Worm (Caenorhabditis elegans) whole organism, L4/young adult: ENCODE data around the gene C16D9.3.

Source experiments
- W03F9.2 ChIP-seq: fragments of 150-350 bp; optimal IDR thresholded peaks from 2 replicates; lab custom pipeline; 2014; ENCODE audit warnings: missing biosample characterization, missing genetic modification characterization
- dao-5 ChIP-seq: sonication (generic microtip); optimal IDR thresholded peaks from 2 replicates; lab custom pipeline; 2016; ENCODE audit warnings: missing genotype, missing genetic modification characterization, moderate library complexity, missing compliant biosample characterization
- him-1 ChIP-seq: sonication (generic microtip); optimal IDR thresholded peaks from 2 replicates; lab custom pipeline; 2016; ENCODE audit warnings: missing genotype, missing genetic modification reagents, missing genetic modification characterization, missing compliant biosample characterization

Gene C16D9.3

DNA sequence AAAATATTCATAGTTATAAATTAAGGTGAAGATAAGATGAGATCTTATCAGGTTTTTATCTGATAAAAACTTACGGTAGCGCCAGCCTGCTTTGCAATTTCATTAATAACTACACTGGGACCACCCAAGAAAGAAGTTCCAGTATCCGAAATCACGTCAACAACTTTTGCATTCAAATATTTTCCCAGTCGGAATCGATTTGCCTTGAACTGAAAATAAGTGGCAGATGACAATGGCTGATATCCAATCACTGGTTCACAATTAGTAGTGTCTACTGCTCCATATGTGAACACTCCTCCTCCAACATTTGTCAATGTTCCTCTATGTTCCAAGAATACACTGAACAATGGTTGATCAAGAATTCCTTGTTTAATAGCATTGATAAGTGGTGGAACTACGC is 26.4 kb upstream of the C16D9.3 start, which contains the start of gene F21F8.5:
TSS of gene F21F8.5 (minus strand) at position 101 of the 400 bp plus-strand sequence.
- TF ChIP-seq him-1 (tag; lab: Kevin White, UChicago) = no peak
- TF ChIP-seq dao-5 (tag; lab: Kevin White, UChicago) = no peak
- no peak for TF ChIP-seq W03F9.2 (tag; lab: Kevin White, UChicago)

DNA sequence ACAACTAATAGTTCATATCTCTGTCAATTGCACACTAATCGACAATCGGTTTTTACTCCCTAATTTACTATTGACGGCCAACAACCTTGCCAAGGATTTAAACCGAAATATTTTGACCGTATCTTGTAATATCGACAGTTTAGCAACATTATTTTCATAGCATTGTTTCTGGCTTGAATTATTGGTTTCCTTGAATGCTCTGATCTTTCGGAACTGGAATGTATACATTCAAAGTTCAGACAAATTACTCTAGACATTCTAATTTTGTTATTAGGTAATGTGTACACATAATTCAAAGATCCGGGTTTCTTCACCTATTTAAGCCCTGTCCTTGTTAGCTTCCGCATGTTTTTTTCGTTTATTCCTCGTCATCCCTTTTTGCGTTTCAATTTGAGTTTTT is 24.1 kb upstream of the C16D9.3 start, which contains the start of gene C16D9.9:
TSS of gene C16D9.9 (plus strand) at position 301 of the 400 bp plus-strand sequence.
- TF ChIP-seq dao-5 (tag; lab: Kevin White, UChicago) = no peak
- TF ChIP-seq W03F9.2 (tag; lab: Kevin White, UChicago) = no peak

DNA sequence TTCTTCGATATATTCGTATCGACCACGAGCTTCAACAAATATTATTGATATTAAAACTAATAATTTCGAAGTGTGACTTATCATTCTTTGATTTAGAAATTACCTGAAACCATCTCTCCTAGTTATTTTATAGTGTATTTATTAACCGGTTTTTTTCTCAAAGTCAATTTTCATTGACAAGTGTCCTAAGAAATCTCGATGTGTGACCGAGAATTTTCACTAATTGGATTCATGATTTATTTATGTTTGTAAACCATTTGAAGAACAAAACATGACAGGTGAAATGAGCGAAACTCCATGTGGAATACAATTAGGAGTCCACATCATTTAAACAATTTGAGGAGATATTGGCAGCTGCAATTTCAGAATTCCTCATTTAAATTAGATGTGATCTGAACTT is 23.6 kb upstream of the C16D9.3 start, which contains the start of gene C16D9.8:
TSS of gene C16D9.8 (minus strand) at position 101 of the 400 bp plus-strand sequence.
- TF ChIP-seq W03F9.2 (tag; lab: Kevin White, UChicago) (no peak), dao-5 (tag; lab: Kevin White, UChicago) (no peak), him-1 (tag; lab: Kevin White, UChicago) (no peak)

DNA sequence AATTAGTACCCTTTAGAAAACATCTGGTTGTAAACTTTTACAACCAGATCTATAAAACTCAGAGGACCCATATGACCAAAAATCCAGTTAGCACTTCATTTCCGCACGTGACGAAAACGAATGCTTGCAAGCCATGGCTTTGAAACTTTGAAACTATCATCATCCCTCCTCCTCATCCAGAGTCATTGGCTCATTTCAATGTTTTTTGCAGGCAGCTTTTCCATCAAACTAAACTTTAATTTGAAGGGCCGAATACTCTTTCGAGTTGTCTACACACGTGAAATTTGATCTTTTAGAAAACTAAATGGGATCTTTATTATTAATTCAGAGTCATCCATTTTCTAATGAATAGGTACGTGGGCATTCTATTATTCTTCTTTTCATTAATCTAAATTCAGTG is 22.4 kb upstream of the C16D9.3 start:
- TF ChIP-seq W03F9.2 (tag; lab: Kevin White, UChicago) = no peak
- TF ChIP-seq dao-5 (tag; lab: Kevin White, UChicago) = no peak
- no peak for TF ChIP-seq him-1 (tag; lab: Kevin White, UChicago)

DNA sequence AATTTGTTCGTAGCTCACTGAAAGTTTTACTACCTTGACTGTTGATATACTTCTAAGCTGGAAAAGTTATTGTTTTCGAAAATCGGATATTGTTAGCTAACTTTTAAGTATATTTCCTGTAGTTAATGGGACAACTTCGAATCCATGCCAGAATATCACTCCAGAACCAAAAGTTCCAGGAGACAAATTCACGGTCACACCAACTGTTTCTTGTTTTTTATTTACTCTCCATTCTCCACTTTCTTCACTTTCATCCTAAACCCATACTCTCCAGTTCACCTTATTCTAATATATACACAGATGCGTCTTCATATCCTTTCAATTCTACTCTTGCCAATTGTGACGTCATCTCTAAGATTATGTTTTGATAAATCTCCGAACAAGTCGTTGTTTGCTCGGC is 19.2 kb upstream of the C16D9.3 start, which contains the start of gene C16D9.1:
TSS of gene C16D9.1 (plus strand) at position 301 of the 400 bp plus-strand sequence.
- TF ChIP-seq W03F9.2 (tag; lab: Kevin White, UChicago) (no peak), dao-5 (tag; lab: Kevin White, UChicago) (no peak), him-1 (tag; lab: Kevin White, UChicago) (no peak)

DNA sequence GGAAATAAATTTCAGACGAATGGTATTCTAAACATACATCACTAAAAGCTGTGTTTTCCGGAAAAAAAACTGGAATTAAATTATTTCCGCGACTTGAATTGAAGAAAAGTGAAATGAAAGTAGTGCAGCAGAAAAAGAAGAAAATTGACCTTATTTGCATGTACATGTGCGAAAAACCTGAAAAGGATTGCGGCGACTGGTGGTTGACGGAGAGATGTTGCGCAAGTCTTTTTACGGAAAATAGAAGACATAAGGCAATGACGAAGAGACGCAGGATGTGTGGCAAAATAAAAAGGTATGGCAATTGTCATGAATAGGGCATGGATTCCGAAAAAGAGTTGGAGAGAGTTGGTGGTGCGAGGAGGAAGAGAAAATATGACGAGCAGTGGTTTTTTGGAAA is 15.1 kb upstream of the C16D9.3 start:
- no peak for TF ChIP-seq W03F9.2 (tag; lab: Kevin White, UChicago)
- TF ChIP-seq dao-5 (tag; lab: Kevin White, UChicago) = no peak
- TF ChIP-seq him-1 (tag; lab: Kevin White, UChicago) = no peak

DNA sequence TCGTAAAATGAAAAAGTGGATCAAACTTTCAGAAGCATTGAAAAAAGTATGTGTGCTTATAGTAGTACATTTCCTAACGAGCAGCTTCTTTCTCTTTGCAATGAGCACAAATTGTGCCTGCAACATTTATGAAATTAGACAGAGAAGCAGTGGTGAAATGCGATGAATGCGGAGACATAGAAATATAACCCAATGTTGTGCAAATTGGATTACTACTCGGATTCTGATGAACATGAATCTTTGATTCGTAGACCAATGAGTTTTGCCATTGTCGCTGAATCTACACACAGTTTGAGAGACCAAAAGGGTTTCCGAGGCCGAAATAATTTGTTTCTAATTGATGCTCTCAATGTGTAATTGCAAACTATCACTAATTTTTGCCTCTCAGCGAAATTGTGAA is 14.1 kb upstream of the C16D9.3 start:
- TF ChIP-seq him-1 (tag; lab: Kevin White, UChicago) (no peak), dao-5 (tag; lab: Kevin White, UChicago) (no peak), W03F9.2 (tag; lab: Kevin White, UChicago) (no peak)

DNA sequence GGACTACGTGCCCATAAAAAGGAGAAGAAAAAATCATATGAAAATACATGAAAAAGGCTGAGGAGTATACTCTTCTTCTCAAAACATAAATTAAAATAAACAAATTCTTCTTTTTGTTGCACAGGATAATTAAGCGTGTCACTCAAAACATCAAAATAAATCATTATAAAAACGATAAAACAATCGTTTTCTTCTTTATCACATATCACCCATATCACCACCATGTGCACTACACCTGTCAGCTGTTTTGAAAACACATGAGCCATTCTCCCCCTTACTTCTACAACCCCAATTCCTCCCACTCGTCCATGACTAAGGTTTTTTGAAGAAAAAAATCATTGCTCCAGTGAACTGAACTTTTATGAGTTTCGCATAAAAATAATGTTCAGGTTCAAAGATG is 12.7 kb upstream of the C16D9.3 start:
- no peak for TF ChIP-seq W03F9.2 (tag; lab: Kevin White, UChicago)
- TF ChIP-seq dao-5 (tag; lab: Kevin White, UChicago) = no peak
- TF ChIP-seq him-1 (tag; lab: Kevin White, UChicago) = no peak

DNA sequence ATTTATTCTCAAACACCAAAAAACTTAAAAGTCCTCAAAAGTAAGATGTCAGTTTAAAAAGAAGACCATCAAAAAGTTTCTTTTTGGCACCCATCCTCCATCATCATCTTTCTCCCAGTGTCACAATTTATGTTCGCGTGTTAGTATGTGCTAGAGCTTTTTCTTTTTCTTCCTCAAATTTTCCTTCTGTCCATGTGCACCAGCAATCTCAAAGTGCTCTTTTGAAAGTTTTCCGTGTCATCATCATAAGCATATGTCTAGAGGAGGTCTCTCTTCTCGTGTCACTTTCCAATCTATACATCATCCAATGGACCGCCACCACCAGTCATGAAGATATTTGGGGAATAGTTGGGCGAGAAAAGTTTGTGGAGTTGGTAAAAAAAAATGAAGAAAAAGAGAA is 11.2 kb upstream of the C16D9.3 start:
- TF ChIP-seq W03F9.2 (tag; lab: Kevin White, UChicago) (no peak), him-1 (tag; lab: Kevin White, UChicago) (no peak), dao-5 (tag; lab: Kevin White, UChicago) (no peak)

DNA sequence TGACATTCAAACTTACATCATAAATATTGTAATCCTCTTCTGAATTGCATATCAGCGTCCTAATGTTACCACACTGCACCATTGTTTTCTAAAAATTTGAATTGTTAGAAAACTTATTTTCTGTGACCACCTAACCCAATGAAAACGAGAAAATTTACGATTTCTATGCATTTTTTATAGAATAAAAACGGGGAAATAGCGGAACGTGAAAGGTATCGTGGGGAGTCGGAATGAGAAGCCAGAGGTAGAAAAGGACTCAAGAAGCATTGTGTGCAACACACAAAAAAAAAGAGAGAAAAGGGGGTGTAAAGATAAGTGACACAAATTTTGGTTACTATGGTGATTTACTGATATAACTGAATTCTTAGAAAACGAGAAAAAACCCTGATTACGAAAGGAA is 10.4 kb upstream of the C16D9.3 start, which contains the start of gene C16D9.6:
TSS of gene C16D9.6 (minus strand) at position 101 of the 400 bp plus-strand sequence.
- TF ChIP-seq him-1 (tag; lab: Kevin White, UChicago) (no peak), W03F9.2 (tag; lab: Kevin White, UChicago) (no peak), dao-5 (tag; lab: Kevin White, UChicago) (no peak)

DNA sequence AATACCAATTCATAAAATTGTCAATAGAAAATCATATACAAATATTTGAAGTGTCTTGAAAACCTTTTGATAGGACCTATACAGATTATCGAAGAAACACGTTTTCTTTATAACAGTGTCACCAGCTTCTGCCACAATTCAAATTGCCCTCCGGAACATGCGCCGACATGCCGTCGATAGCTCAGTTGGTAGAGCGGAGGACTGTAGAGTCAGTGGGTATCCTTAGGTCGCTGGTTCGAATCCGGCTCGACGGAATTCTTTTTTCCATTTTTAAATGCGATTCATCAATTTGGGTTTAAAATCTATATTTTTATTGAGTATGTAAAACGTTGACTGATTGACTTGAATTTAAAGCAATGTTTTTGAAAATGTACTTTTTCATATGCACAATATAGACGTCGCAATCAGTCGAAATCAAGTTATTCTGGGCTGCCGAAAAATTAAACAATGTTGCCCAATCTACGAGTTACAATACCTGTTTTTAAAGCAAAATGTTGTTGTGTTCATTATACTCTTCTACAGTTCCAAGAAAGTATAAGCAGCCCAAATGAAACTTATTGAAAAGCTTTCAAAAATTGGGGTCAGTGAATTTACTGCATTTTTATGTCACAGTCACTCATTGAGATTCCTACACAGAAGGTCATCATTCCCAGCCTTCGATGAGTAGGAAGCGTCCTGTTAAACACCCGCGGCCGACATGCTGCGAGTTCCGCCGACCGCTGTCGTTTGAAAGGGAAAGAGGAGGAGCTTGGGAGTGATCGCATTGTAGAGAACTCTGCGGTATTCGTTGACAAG is 7.7 kb upstream of the C16D9.3 start:
- no peak for TF ChIP-seq him-1 (tag; lab: Kevin White, UChicago)
- TF ChIP-seq dao-5 (tag; lab: Kevin White, UChicago) = no peak
- peak; percentile 47 for TF ChIP-seq W03F9.2 (tag; lab: Kevin White, UChicago)

DNA sequence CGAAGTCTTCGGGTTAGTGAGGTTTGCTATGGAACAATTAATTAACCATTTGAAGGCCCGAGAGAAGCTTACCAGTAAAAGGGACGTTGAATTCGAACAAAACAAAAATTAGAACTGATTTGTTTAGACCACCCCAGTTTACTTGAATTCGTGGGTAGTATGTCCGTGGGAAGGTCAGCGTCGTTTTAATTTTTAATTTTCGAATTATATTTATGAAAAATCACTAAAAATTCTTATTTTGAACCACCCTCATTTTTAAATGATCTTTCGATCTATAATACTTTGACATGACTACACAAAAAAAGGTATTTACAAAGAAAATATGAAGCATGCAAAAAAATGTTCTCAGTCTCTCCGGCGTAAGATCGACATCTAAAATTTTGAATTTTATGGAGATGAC is 5.6 kb upstream of the C16D9.3 start, which contains the start of gene C16D9.5:
TSS of gene C16D9.5 (minus strand) at position 101 of the 400 bp plus-strand sequence.
- TF ChIP-seq him-1 (tag; lab: Kevin White, UChicago) (no peak), W03F9.2 (tag; lab: Kevin White, UChicago) (no peak), dao-5 (tag; lab: Kevin White, UChicago) (no peak)

DNA sequence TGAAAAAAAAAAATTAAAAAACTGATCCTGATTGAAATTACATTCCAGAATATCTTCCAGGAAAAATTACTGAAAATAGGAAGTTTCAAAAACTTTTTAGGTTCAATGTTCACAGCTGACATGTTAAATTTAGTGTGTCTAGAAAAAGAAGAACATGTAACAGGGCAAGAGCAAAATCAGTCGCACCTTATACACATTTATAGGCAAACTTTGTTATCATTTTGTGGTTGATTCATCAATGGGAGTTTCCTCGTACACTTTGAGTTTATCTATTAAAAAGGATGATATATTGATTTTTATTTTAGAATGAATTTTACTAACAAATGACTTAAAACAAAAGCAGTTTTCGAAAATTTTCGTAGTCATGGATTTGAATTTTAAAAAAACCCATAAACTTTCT is 3.4 kb upstream of the C16D9.3 start:
- TF ChIP-seq him-1 (tag; lab: Kevin White, UChicago) (no peak), dao-5 (tag; lab: Kevin White, UChicago) (no peak)

DNA sequence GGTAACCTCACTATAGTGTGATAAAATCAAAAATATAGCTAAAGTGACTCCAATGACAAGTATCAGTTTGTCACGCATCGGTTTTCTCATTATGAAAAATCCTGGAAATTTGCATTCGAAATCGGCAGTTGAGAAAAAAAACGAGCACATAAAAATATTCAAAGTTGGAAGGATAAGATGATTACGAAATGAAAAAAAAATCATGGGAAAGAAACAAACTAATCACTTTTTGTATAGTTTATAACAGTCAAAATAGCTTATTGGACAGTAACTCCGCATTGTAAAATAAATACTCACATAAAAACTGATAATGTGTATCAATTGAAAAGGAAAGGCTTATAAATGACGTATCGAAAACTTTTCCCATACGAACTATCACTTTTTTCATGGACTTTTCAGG is 3.0 kb upstream of the C16D9.3 start, which contains the start of gene C16D9.4:
TSS of gene C16D9.4 (minus strand) at position 101 of the 400 bp plus-strand sequence.
- TF ChIP-seq W03F9.2 (tag; lab: Kevin White, UChicago) = no peak
- no peak for TF ChIP-seq him-1 (tag; lab: Kevin White, UChicago)
- no peak for TF ChIP-seq dao-5 (tag; lab: Kevin White, UChicago)
